Worm (Caenorhabditis elegans): Measurements from ENCODE around the gene C01G5.3.

The C01G5.3 gene

DNA sequence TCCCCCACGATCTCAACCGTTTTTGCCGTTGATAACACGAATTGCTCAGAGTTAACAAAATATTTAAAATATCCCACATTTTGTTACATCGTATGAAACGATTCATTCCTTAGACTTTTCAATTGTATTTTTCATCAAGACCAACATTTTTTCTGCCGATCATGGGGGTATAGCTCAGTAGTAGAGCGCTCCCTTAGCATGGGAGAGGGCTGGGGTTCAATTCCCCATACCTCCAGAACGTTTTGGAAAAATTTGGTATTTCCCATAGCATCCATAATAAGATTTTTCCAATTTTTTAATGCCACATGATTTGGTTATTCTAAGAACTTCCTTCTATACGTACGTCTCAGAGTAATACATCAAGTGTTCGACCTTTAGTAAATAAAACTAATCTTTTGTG lies 26.0 kb downstream of the C01G5.3 start:
- TF ChIP-seq pha-4 (tag; optimal IDR thresholded peaks at IDR 0.05) (peak; percentile 38), ceh-28 (tag; optimal IDR thresholded peaks at IDR 0.05) (no peak)

DNA sequence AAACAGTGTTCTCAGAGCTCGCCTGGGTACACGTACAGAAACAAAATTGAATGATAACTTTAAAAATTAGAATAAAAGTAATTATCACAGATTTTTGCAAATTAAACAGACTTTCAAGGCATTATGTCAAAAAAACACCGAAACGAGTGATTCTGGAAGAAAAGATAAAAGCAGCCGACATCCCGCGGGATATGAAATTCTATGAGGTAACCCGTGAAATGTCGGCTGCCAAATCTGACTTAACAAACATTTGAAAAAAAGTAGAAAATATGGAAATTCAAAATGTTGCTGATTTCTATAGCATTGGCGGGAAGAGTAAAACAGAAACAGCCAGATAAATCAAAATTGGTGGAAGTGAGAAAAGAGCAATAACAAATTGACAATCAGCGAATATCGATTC lies 29.6 kb downstream of the C01G5.3 start:
- TF ChIP-seq lsy-12 (tag; optimal IDR thresholded peaks at IDR 0.05) (no peak), snpc-4 (tag; optimal IDR thresholded peaks at IDR 0.05) (peak; percentile 44)

DNA sequence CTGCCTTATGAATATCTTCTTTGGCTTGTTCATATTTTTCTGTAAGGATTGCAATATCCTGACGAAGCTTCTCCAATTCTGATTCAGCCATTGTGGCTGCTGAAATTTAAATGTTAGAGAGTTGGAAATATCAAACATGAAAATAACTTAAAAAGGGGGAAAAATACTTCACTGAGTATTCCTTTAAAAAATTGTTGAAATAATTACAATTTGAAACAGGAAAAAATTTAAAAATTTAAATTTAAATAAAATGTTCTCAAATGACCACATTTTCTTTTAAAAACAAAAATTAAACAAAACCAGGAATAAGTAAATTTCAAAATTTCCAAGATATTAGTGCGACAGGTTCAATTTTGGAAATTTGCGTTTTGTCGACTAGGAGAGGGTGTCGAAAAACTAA lies 36.2 kb downstream of the C01G5.3 start, which contains the start of gene bicd-1:
Gene bicd-1, minus strand, starts transcription at position 101 of the 400 bp plus-strand sequence.
- no peak for TF ChIP-seq elt-1 (tag; optimal IDR thresholded peaks at IDR 0.05)
- no peak for TF ChIP-seq elt-2 (tag; optimal IDR thresholded peaks at IDR 0.05)
- no peak for TF ChIP-seq nhr-28 (tag; optimal IDR thresholded peaks at IDR 0.05)
- TF ChIP-seq ama-1 (optimal IDR thresholded peaks at IDR 0.05): no peak
- no peak for TF ChIP-seq fkh-2 (tag; optimal IDR thresholded peaks at IDR 0.05)
- no peak for TF ChIP-seq skn-1 (tag; optimal IDR thresholded peaks at IDR 0.05)
- TF ChIP-seq eor-1 (tag; optimal IDR thresholded peaks at IDR 0.05): no peak
- TF ChIP-seq ceh-9 (tag; optimal IDR thresholded peaks at IDR 0.05): no peak
- TF ChIP-seq lsy-12 (tag; optimal IDR thresholded peaks at IDR 0.05): no peak
- TF ChIP-seq zag-1 (tag; optimal IDR thresholded peaks at IDR 0.05): no peak
- TF ChIP-seq ceh-82 (tag; optimal IDR thresholded peaks at IDR 0.05): no peak

DNA sequence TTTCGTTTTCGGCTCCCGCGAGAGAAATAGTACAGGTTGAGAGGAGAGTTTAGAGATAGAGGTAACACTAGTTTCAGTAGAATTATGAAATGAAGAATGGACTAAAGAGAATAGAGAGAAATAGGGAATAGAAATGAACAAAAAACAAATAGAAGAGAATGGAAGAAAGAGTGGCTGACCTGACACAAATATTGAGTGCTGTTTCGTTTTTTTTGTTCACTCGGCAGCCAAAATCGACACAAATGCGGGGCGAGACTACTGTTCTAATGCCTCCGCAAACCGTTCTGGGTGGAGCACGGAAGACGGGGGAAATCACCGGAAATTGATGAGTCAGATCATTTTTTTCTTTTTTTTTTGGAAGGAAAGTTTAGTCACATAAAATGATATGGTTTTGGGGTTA lies 36.6 kb downstream of the C01G5.3 start:
- TF ChIP-seq pha-4 (tag; optimal IDR thresholded peaks at IDR 0.05) (peak; percentile 59), aly-2 (tag; optimal IDR thresholded peaks at IDR 0.05) (no peak)

DNA sequence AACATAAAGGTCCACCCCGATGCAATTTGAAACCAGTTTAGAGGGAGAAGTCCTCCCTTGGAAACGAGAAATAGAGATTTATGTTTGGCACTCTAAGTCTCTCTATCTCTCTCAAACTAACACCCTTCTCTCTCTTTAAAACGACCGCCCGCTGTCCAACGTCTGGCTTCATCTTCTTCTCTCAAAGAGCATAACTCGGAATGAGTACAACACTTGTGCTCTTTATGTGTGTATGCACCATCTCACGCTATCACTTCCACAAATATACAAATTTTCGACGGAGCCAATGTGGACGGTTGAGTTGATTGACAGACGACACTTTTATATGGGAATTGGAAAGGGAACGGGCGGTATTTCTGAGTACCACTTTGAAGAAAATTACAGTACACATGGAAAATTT lies 38.3 kb downstream of the C01G5.3 start:
- TF ChIP-seq hmg-11 (tag; optimal IDR thresholded peaks at IDR 0.05) (peak; percentile 26), pqm-1 (tag; optimal IDR thresholded peaks at IDR 0.05) (peak; percentile 38), nfya-1 (tag; optimal IDR thresholded peaks at IDR 0.05; ENCODE audit: insufficient read depth) (peak; percentile 0), nhr-67 (tag; optimal IDR thresholded peaks at IDR 0.05) (no peak), ceh-82 (tag; optimal IDR thresholded peaks at IDR 0.05) (no peak), ztf-4 (tag; optimal IDR thresholded peaks at IDR 0.05) (no peak), lin-39 (tag; optimal IDR thresholded peaks at IDR 0.05) (peak; percentile 8), unc-39 (tag; optimal IDR thresholded peaks at IDR 0.05) (no peak), snpc-4 (tag; optimal IDR thresholded peaks at IDR 0.05) (no peak), elt-2 (tag; optimal IDR thresholded peaks at IDR 0.05) (peak; percentile 44), nhr-11 (tag; optimal IDR thresholded peaks at IDR 0.05) (no peak), nhr-237 (tag; optimal IDR thresholded peaks at IDR 0.05) (no peak), daf-12 (tag; optimal IDR thresholded peaks at IDR 0.05) (no peak)

DNA sequence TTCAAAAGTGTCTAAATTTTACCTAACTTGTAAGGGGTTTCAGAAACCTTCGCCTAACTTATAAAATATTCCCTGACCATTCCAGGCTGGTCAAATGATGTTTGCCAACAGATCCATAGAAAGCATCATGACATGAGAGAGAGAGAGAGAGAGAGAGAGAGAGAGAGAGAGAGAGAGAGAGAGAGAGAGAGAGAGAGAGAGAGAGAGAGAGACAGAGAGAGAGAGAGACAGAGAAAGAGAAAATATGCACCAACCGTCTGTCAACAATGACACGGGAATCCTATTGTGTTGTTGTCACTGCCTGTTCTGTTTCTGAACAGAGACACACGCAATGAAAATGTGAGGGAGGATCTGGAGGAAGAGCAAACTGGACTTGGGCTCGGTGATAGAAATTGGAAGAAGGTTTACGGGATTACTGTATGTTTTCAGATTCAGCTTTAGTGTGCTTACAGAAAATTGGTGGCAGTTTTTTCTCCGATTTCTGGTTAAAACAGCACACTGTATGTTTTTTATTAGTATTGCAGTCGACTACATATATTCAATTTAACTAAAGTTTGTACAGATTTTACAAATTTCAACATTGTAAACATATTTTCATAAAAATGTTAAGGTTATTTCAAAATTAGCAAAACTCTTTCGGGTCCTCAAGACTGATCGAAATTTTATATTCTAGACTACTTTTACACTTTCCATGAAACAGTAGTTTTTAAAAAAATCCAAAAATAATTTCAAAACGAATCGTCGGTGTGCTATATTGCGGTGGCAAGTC lies 40.1 kb downstream of the C01G5.3 start:
- TF ChIP-seq pha-4 (tag; optimal IDR thresholded peaks at IDR 0.05) (peak; percentile 74), eor-1 (tag; optimal IDR thresholded peaks at IDR 0.05) (no peak)

DNA sequence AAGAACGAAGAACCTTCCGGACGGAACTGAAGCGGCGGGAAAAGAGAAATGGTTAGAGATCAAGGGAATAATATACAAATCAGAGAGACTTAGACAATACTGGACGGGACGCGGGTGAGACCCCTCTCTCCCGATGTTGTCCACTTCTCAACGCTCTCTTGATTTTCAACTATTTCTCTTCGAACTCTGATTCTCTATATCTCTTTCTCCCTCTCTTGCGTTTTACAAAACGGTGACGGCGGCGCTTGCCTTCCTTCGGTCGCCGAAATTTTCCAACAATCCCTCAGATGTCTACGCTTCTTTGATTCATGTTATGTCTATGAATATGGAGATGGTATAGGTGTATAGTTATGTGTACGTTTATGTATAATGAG lies 40.7 kb downstream of the C01G5.3 start:
- TF ChIP-seq aly-2 (tag; optimal IDR thresholded peaks at IDR 0.05) (no peak), unc-39 (tag; optimal IDR thresholded peaks at IDR 0.05) (no peak), lin-15B (tag; optimal IDR thresholded peaks at IDR 0.05) (peak; percentile 30), nhr-76 (tag; optimal IDR thresholded peaks at IDR 0.05) (no peak), fos-1 (tag; optimal IDR thresholded peaks at IDR 0.05) (no peak), ztf-4 (tag; optimal IDR thresholded peaks at IDR 0.05) (no peak), nhr-25 (tag; optimal IDR thresholded peaks at IDR 0.05) (peak; percentile 81), mml-1 (tag; optimal IDR thresholded peaks at IDR 0.05) (no peak), fkh-10 (GFP tag; optimal IDR thresholded peaks at IDR 0.05) (no peak), nhr-67 (tag; optimal IDR thresholded peaks at IDR 0.05) (no peak), nhr-11 (tag; optimal IDR thresholded peaks at IDR 0.05) (no peak), ztf-11 (tag; optimal IDR thresholded peaks at IDR 0.05) (no peak), zag-1 (tag; optimal IDR thresholded peaks at IDR 0.05) (no peak), ama-1 (optimal IDR thresholded peaks at IDR 0.05) (no peak), R02D3.7 (tag; optimal IDR thresholded peaks at IDR 0.05) (peak; percentile 12), elt-3 (tag; optimal IDR thresholded peaks at IDR 0.05) (no peak), ceh-28 (tag; optimal IDR thresholded peaks at IDR 0.05) (peak; percentile 3), elt-2 (tag; optimal IDR thresholded peaks at IDR 0.05) (peak; percentile 53), nhr-237 (tag; optimal IDR thresholded peaks at IDR 0.05) (no peak), daf-12 (tag; optimal IDR thresholded peaks at IDR 0.05) (no peak), skn-1 (tag; optimal IDR thresholded peaks at IDR 0.05) (no peak), nhr-12 (tag; optimal IDR thresholded peaks at IDR 0.05) (no peak), snpc-4 (tag; optimal IDR thresholded peaks at IDR 0.05) (no peak), ceh-82 (tag; optimal IDR thresholded peaks at IDR 0.05) (no peak), jun-1 (tag; optimal IDR thresholded peaks at IDR 0.05) (peak; percentile 17), hmg-11 (tag; optimal IDR thresholded peaks at IDR 0.05) (peak; percentile 58), ceh-16 (tag; optimal IDR thresholded peaks at IDR 0.05) (no peak), nhr-43 (tag; optimal IDR thresholded peaks at IDR 0.05; ENCODE audit: poor library complexity, severe bottlenecking) (peak; percentile 43), nhr-28 (tag; optimal IDR thresholded peaks at IDR 0.05) (no peak), lsy-12 (tag; optimal IDR thresholded peaks at IDR 0.05) (peak; percentile 11), pha-4 (tag; optimal IDR thresholded peaks at IDR 0.05) (peak; percentile 80)

Data from whole organism, L3 larva.